Worm (Caenorhabditis elegans) whole organism, midembryonic: ENCODE data around the gene F40F9.10.

Experiments used
- flt-1 ChIP-seq: fragments of 200-800 bp; sonication (Bioruptor generic); IDR thresholded peaks from 2 replicates; pipeline ENCODE4 v1.3.6; 2022; ENCODE audit warnings: missing genetic modification characterization, missing compliant biosample characterization
- ref-1 ChIP-seq: fragments of 200-800 bp; sonication (Bioruptor generic); conservative IDR thresholded peaks from 2 replicates; pipeline ENCODE4 v1.3.6; 2022; ENCODE audit warnings: missing genetic modification reagents, missing genetic modification characterization, missing compliant biosample characterization
- ztf-23 ChIP-seq: fragments of 200-800 bp; sonication (Bioruptor generic); IDR thresholded peaks from 2 replicates; pipeline ENCODE4 v1.3.6; 2022; ENCODE audit warnings: missing genetic modification reagents, missing genetic modification characterization, missing compliant biosample characterization

- no peak for TF ChIP-seq ztf-23 (GFP tag; lab: Robert Waterston, UW)
- no peak; the same call in 1 of the 2 replicates for TF ChIP-seq flt-1 (GFP tag; lab: Robert Waterston, UW)
- no peak for TF ChIP-seq ref-1 (GFP tag; lab: Robert Waterston, UW)
These were observed 10.7 kb upstream of the F40F9.10 start, which contains the start of gene slcr-46.3 for ce11 chrV:9724021-9724671.
